Worm (Caenorhabditis elegans) whole organism, early embryonic: ENCODE results near the gene F15E6.4.

ENCODE experiments used
- B0310.2 ChIP-seq: sonication (generic microtip); optimal IDR thresholded peaks from 2 replicates; lab custom pipeline; 2016; ENCODE audit warnings: mild to moderate bottlenecking, missing genetic modification characterization, missing compliant biosample characterization
- ama-1 ChIP-seq: fragments of 150-350 bp; optimal IDR thresholded peaks from 2 replicates; lab custom pipeline; 2014
- pes-1 ChIP-seq: fragments of 200-800 bp; sonication (Bioruptor generic); IDR thresholded peaks from 2 replicates; pipeline ENCODE4 v1.3.6; 2022; ENCODE audit warnings: missing genetic modification reagents, missing genetic modification characterization, missing compliant biosample characterization
- tbx-11 ChIP-seq: fragments of 200-800 bp; sonication (Bioruptor generic); IDR thresholded peaks from 2 replicates; pipeline ENCODE4 v1.3.6; 2022; ENCODE audit warnings: missing genetic modification characterization, missing compliant biosample characterization
- tra-4 ChIP-seq: sonication (generic microtip); optimal IDR thresholded peaks from 2 replicates; lab custom pipeline; 2017; ENCODE audit warnings: missing genetic modification characterization, missing compliant biosample characterization

ce11 chrIV:4247334-4247733 lies 43.9 kb upstream of the F15E6.4 start:
- TF ChIP-seq ama-1 (lab: Kevin White, UChicago) (no peak), B0310.2 (no peak), pes-1 (GFP tag; lab: Robert Waterston, UW) (no peak), tra-4 (tag; lab: Kevin White, UChicago) (no peak), tbx-11 (GFP tag; lab: Robert Waterston, UW) (no peak)
